Fruit fly (Drosophila melanogaster): Measurements from ENCODE around the gene Dcr-1.
A peak's percentile ranks its signal among the peaks of the same experiment; 100 is the strongest.

The Dcr-1 gene

DNA sequence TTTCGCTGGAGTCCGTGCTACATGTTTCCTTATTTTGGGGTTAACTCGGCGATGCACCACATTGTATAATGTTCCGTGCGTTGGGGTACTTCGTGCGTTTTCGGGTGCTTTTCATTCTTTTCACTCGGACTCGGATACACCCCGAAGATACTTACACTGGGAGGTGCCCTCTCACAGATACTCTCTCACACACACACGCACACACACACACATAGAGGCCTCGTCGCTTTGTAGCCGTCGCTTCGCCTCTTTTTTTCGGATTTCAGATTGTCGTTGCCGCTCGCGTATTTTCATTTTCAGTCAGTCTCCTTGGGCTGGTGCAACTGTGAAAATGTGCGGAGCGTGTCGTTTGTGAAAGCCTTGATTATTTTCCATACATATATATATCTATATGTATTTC, 40.5 kb upstream of the Dcr-1 start (continued):
- TF ChIP-seq CG2199 (GFP tag; IDR thresholded peaks at IDR 0.05): 0 out of 3 replicates have a peak, but pooled peaks have one; percentile 29
- TF ChIP-seq Nf-YC (tag; optimal IDR thresholded peaks at IDR 0.05): peak; percentile 18
- TF ChIP-seq lov (optimal IDR thresholded peaks at IDR 0.05): no peak
- TF ChIP-seq lov (GFP tag; IDR thresholded peaks at IDR 0.05): peak; percentile 54; the same call in 1 of the 3 replicates
- peak; percentile 29; the same call in 1 of the 2 replicates for TF ChIP-seq Rfx (GFP tag; IDR thresholded peaks at IDR 0.05)
- peak; percentile 96 for TF ChIP-seq CG8765 (GFP tag; IDR thresholded peaks at IDR 0.05)
- TF ChIP-seq CG12659 (GFP tag; optimal IDR thresholded peaks at IDR 0.05): peak; percentile 5
- no peak for TF ChIP-seq HHEX (GFP tag; optimal IDR thresholded peaks at IDR 0.05)
- TF ChIP-seq Optix (GFP tag; IDR thresholded peaks at IDR 0.05): no peak; the same call in 2 of the 3 replicates
- peak; percentile 11 for TF ChIP-seq PHDP (tag; optimal IDR thresholded peaks at IDR 0.05)
- TF ChIP-seq Stat92E (GFP tag; optimal IDR thresholded peaks at IDR 0.05): peak in 1 of 3 experiments; percentile 36
- TF ChIP-seq CG13424 (tag; optimal IDR thresholded peaks at IDR 0.05): peak; percentile 2
- peak; percentile 34 for TF ChIP-seq Hand (GFP tag; optimal IDR thresholded peaks at IDR 0.05)
- TF ChIP-seq CG12071 (GFP tag; optimal IDR thresholded peaks at IDR 0.05): peak; percentile 27
- peak; percentile 22 for TF ChIP-seq sd (tag; optimal IDR thresholded peaks at IDR 0.05)
- peak; percentile 9 for TF ChIP-seq CG8924 (tag; optimal IDR thresholded peaks at IDR 0.05)
- no peak for TF ChIP-seq Xbp1 (GFP tag; optimal IDR thresholded peaks at IDR 0.05)
- no peak for TF ChIP-seq CG2202 (tag; optimal IDR thresholded peaks at IDR 0.05)
- peak; percentile 29 for TF ChIP-seq NfI (GFP tag; optimal IDR thresholded peaks at IDR 0.05)
- peak; percentile 17 for TF ChIP-seq kah (GFP tag; optimal IDR thresholded peaks at IDR 0.05)
- TF ChIP-seq CG34224 (GFP tag; IDR thresholded peaks at IDR 0.05; ENCODE audit: partially characterized antibody): 0 out of 3 replicates have a peak, but pooled peaks have one; percentile 9
- peak; percentile 39 for TF ChIP-seq B-H2 (GFP tag; optimal IDR thresholded peaks at IDR 0.05)
- TF ChIP-seq CrebB (tag; optimal IDR thresholded peaks at IDR 0.05): peak; percentile 11
- TF ChIP-seq CG17912 (GFP tag; optimal IDR thresholded peaks at IDR 0.05): no peak
- no peak for TF ChIP-seq Doc2 (GFP tag; IDR thresholded peaks at IDR 0.05)
- TF ChIP-seq lbe (GFP tag; optimal IDR thresholded peaks at IDR 0.05): peak; percentile 62
- TF ChIP-seq Jarid2 (GFP tag; optimal IDR thresholded peaks at IDR 0.05): peak; percentile 56
- TF ChIP-seq CG8478 (optimal IDR thresholded peaks at IDR 0.05): no peak
- no peak for TF ChIP-seq Max (GFP tag; optimal IDR thresholded peaks at IDR 0.05)
- TF ChIP-seq NFAT (GFP tag; IDR thresholded peaks at IDR 0.05): peak; percentile 60; the same call in 1 of the 2 replicates
- TF ChIP-seq CG18262 (tag; optimal IDR thresholded peaks at IDR 0.05): peak; percentile 2
- no peak for TF ChIP-seq Nf-YB (GFP tag; optimal IDR thresholded peaks at IDR 0.05)
- no peak for TF ChIP-seq CG5245 (GFP tag; optimal IDR thresholded peaks at IDR 0.05)
- peak; percentile 48; the same call in 1 of the 2 replicates for TF ChIP-seq vvl (GFP tag; IDR thresholded peaks at IDR 0.05)
- TF ChIP-seq Dbx (GFP tag; IDR thresholded peaks at IDR 0.05): peak; percentile 36; the same call in 2 of the 3 replicates
- TF ChIP-seq CG3407 (GFP tag; optimal IDR thresholded peaks at IDR 0.05): no peak
- TF ChIP-seq Hmr (GFP tag; optimal IDR thresholded peaks at IDR 0.05): peak; percentile 20
- peak; percentile 80 for TF ChIP-seq Drgx (GFP tag; IDR thresholded peaks at IDR 0.05)
- TF ChIP-seq zen (tag; optimal IDR thresholded peaks at IDR 0.05): peak; percentile 8
- peak; percentile 14 for TF ChIP-seq odd (GFP tag; optimal IDR thresholded peaks at IDR 0.05)
- no peak for TF ChIP-seq CG30020 (tag; optimal IDR thresholded peaks at IDR 0.05)
- TF ChIP-seq sisA (GFP tag; IDR thresholded peaks at IDR 0.05): no peak
- peak; percentile 14 for TF ChIP-seq twi (tag; optimal IDR thresholded peaks at IDR 0.05)
- no peak for TF ChIP-seq pb (GFP tag; optimal IDR thresholded peaks at IDR 0.05)
- 0 out of 3 replicates have a peak, but pooled peaks have one; percentile 22 for TF ChIP-seq gce (GFP tag; IDR thresholded peaks at IDR 0.05)
- TF ChIP-seq rib (GFP tag; IDR thresholded peaks at IDR 0.05): no peak
- no peak for TF ChIP-seq CG4424 (GFP tag; optimal IDR thresholded peaks at IDR 0.05)
- TF ChIP-seq CG13894 (tag; optimal IDR thresholded peaks at IDR 0.05): no peak
- TF ChIP-seq salm (tag; optimal IDR thresholded peaks at IDR 0.05): no peak
- TF ChIP-seq sug (tag; optimal IDR thresholded peaks at IDR 0.05): peak; percentile 5
- TF ChIP-seq CG17829 (tag; optimal IDR thresholded peaks at IDR 0.05): peak; percentile 7
